Worm (Caenorhabditis elegans): ENCODE results near the gene F37C12.10.

Gene F37C12.10

ce11 chrIII:7142172-7142601, 46.0 kb downstream of the F37C12.10 start:
- TF ChIP-seq nhr-6 (tag; optimal IDR thresholded peaks at IDR 0.05) (no peak), crh-2 (tag; optimal IDR thresholded peaks at IDR 0.05) (peak; percentile 34), F13H6.1 (tag; optimal IDR thresholded peaks at IDR 0.05) (peak; percentile 4), nhr-25 (tag; optimal IDR thresholded peaks at IDR 0.05) (peak; percentile 3), ceh-82 (tag; optimal IDR thresholded peaks at IDR 0.05) (no peak), gmeb-1 (tag; optimal IDR thresholded peaks at IDR 0.05) (peak; percentile 64), sma-9 (GFP tag; optimal IDR thresholded peaks at IDR 0.05) (peak; percentile 25), sma-9 (tag; optimal IDR thresholded peaks at IDR 0.05) (no peak), zag-1 (tag; optimal IDR thresholded peaks at IDR 0.05) (no peak), snpc-4 (tag; optimal IDR thresholded peaks at IDR 0.05) (peak; percentile 95), nhr-21 (tag; optimal IDR thresholded peaks at IDR 0.05) (peak; percentile 10), egl-27 (tag; optimal IDR thresholded peaks at IDR 0.05) (peak; percentile 25), lsy-2 (tag; optimal IDR thresholded peaks at IDR 0.05) (peak; percentile 36 to 45), ztf-4 (tag; optimal IDR thresholded peaks at IDR 0.05) (no peak), R02D3.7 (tag; optimal IDR thresholded peaks at IDR 0.05) (no peak), peb-1 (tag; optimal IDR thresholded peaks at IDR 0.05) (no peak), sma-3 (GFP tag; optimal IDR thresholded peaks at IDR 0.05) (peak; percentile 64), ama-1 (optimal IDR thresholded peaks at IDR 0.05) (peak; percentile 76)

DNA sequence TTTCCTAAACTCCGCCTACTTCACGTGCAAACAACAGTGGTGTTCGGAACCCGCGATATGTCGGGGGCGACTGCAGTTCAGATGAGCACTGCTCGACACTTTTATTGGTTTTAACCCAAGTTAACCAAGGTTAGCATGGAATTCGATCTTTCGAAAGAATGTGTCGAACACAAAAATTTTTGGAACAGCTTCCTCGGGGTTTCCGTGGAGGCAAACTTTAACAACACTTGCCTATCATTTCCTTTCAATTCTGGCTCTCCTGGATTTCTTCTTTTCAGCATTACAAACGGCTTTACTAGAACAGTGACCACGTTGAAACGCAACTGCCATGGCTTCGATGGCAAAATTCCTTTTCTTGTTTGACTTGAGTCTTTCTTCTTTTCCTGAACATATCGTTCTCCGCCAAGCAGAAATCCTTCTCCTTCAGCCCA, 46.9 kb downstream of the F37C12.10 start:
- TF ChIP-seq gmeb-1 (tag; optimal IDR thresholded peaks at IDR 0.05) (peak; percentile 72), unc-39 (tag; optimal IDR thresholded peaks at IDR 0.05) (no peak), nhr-77 (tag; optimal IDR thresholded peaks at IDR 0.05) (no peak), mbf-1 (tag; optimal IDR thresholded peaks at IDR 0.05) (no peak), ztf-11 (tag; optimal IDR thresholded peaks at IDR 0.05) (no peak), R02D3.7 (tag; optimal IDR thresholded peaks at IDR 0.05) (no peak), skn-1 (tag; optimal IDR thresholded peaks at IDR 0.05) (no peak), ztf-4 (tag; optimal IDR thresholded peaks at IDR 0.05) (no peak), egl-27 (tag; optimal IDR thresholded peaks at IDR 0.05) (peak; percentile 70), lin-11 (tag; optimal IDR thresholded peaks at IDR 0.05) (no peak), mab-5 (tag; optimal IDR thresholded peaks at IDR 0.05) (no peak), C34F6.9 (tag; optimal IDR thresholded peaks at IDR 0.05) (no peak), snpc-4 (tag; optimal IDR thresholded peaks at IDR 0.05) (peak; percentile 97), unc-55 (GFP tag; optimal IDR thresholded peaks at IDR 0.05) (no peak), sma-3 (GFP tag; optimal IDR thresholded peaks at IDR 0.05) (peak; percentile 31), elt-3 (tag; optimal IDR thresholded peaks at IDR 0.05) (no peak), fos-1 (tag; optimal IDR thresholded peaks at IDR 0.05) (peak; percentile 25), sem-4 (tag; optimal IDR thresholded peaks at IDR 0.05) (no peak), ztf-1 (GFP tag; conservative IDR thresholded peaks at IDR 0.05) (no peak), aly-2 (tag; optimal IDR thresholded peaks at IDR 0.05) (no peak), ama-1 (optimal IDR thresholded peaks at IDR 0.05) (peak; percentile 91), elt-1 (tag; optimal IDR thresholded peaks at IDR 0.05) (no peak), Y55F3AM.14 (GFP tag; optimal IDR thresholded peaks at IDR 0.05) (no peak), mdl-1 (tag; optimal IDR thresholded peaks at IDR 0.05) (peak in 1 of 2 experiments; percentile 47), lin-39 (tag; optimal IDR thresholded peaks at IDR 0.05) (no peak), F13H6.1 (tag; optimal IDR thresholded peaks at IDR 0.05) (peak; percentile 39), nhr-6 (tag; optimal IDR thresholded peaks at IDR 0.05) (no peak), ceh-16 (tag; optimal IDR thresholded peaks at IDR 0.05) (no peak), lin-13 (GFP tag; optimal IDR thresholded peaks at IDR 0.05) (no peak), peb-1 (tag; optimal IDR thresholded peaks at IDR 0.05) (no peak), sma-9 (GFP tag; optimal IDR thresholded peaks at IDR 0.05) (peak; percentile 77), sma-9 (tag; optimal IDR thresholded peaks at IDR 0.05) (no peak), nhr-23 (tag; optimal IDR thresholded peaks at IDR 0.05) (no peak), unc-62 (GFP tag; optimal IDR thresholded peaks at IDR 0.05) (no peak), nhr-25 (tag; optimal IDR thresholded peaks at IDR 0.05) (no peak), nhr-11 (tag; optimal IDR thresholded peaks at IDR 0.05) (no peak), nhr-21 (tag; optimal IDR thresholded peaks at IDR 0.05) (peak; percentile 25), nhr-237 (tag; optimal IDR thresholded peaks at IDR 0.05) (no peak), zag-1 (tag; optimal IDR thresholded peaks at IDR 0.05) (no peak), nhr-129 (tag; optimal IDR thresholded peaks at IDR 0.05) (peak; percentile 26), lsy-2 (tag; optimal IDR thresholded peaks at IDR 0.05) (peak; percentile 12 to 58), ceh-82 (tag; optimal IDR thresholded peaks at IDR 0.05) (no peak), nhr-10 (tag; optimal IDR thresholded peaks at IDR 0.05) (peak; percentile 38), dmd-4 (tag; optimal IDR thresholded peaks at IDR 0.05) (no peak), crh-2 (tag; optimal IDR thresholded peaks at IDR 0.05) (peak; percentile 56), nhr-12 (tag; optimal IDR thresholded peaks at IDR 0.05) (no peak), alr-1 (tag; optimal IDR thresholded peaks at IDR 0.05) (no peak), blmp-1 (tag; optimal IDR thresholded peaks at IDR 0.05; ENCODE audit: insufficient read depth) (no peak), ZK546.5 (tag; optimal IDR thresholded peaks at IDR 0.05) (no peak)

Measured in whole organism, L2 larva.